Worm (Caenorhabditis elegans): ENCODE measurements around the gene lin-32.

DNA sequence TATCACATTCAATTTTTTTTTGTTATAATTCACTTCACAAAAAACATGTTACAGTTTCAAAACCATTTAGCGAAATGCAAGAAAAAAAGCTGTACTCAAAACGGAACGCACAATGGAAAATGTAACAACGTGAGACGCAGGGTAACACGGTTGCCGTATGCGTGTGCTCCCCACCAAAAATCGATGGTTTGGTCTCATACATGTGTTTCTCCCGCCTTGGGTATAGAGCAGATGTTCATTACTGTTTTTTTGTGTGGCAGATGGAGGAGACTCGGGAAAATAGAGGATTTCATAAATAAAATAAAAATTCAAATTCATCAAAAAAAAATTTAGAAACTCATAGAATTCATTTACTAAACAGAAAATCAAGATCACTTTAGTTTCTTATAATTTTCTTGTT is 31.1 kb upstream of the lin-32 start, which contains the start of gene AH9.3:
- TF ChIP-seq fkh-4 (tag; optimal IDR thresholded peaks at IDR 0.05; ENCODE audit: borderline replicate concordance) = no peak
- TF ChIP-seq swsn-7 (tag; optimal IDR thresholded peaks at IDR 0.05) = no peak
- TF ChIP-seq lsy-2 (tag; optimal IDR thresholded peaks at IDR 0.05) = no peak
- TF ChIP-seq mdl-1 (tag; optimal IDR thresholded peaks at IDR 0.05) = no peak
- TF ChIP-seq unc-62 (GFP tag; optimal IDR thresholded peaks at IDR 0.05) = no peak
- TF ChIP-seq hlh-4 (tag; optimal IDR thresholded peaks at IDR 0.05) = no peak
- TF ChIP-seq snu-23 (GFP tag; optimal IDR thresholded peaks at IDR 0.05) = no peak
- no peak for TF ChIP-seq rnt-1 (tag; optimal IDR thresholded peaks at IDR 0.05)
- TF ChIP-seq snpc-4 (tag; optimal IDR thresholded peaks at IDR 0.05) = no peak
- TF ChIP-seq unc-30 (tag; optimal IDR thresholded peaks at IDR 0.05) = no peak
- TF ChIP-seq ces-1 (GFP tag; optimal IDR thresholded peaks at IDR 0.05) = no peak
- TF ChIP-seq tbx-2 (tag; optimal IDR thresholded peaks at IDR 0.05) = no peak
- no peak for TF ChIP-seq pax-3 (tag; optimal IDR thresholded peaks at IDR 0.05)

All from whole organism, L1 larva.